Fruit fly (Drosophila melanogaster) whole organism, embryonic: ENCODE results near the gene fz.

Experiments
- CG13123 ChIP-seq: fragments of 200-800 bp; sonication (Bioruptor generic); optimal IDR thresholded peaks from 2 replicates; lab custom pipeline; 2016; ENCODE audit warnings: missing biosample characterization, missing genetic modification characterization
- CG15011 ChIP-seq: fragments of 200-800 bp; sonication (Bioruptor generic); optimal IDR thresholded peaks from 3 replicates; lab custom pipeline; 2018; ENCODE audit warnings: missing biosample characterization, mild to moderate bottlenecking, missing genetic modification characterization
- CG1602 ChIP-seq: fragments of 200-800 bp; sonication (Bioruptor generic); optimal IDR thresholded peaks from 3 replicates; lab custom pipeline; 2016; ENCODE audit warnings: missing biosample characterization, missing genetic modification characterization
- CG16779 ChIP-seq: fragments of 200-800 bp; sonication (Bioruptor generic); IDR thresholded peaks from 2 replicates; pipeline ENCODE4 v1.3.6; 2022; ENCODE audit warnings: missing biosample characterization, missing genetic modification characterization
- CG18262 ChIP-seq: fragments of 200-800 bp; optimal IDR thresholded peaks from 3 replicates; lab custom pipeline; 2019; ENCODE audit warnings: missing biosample characterization, mild to moderate bottlenecking, missing genetic modification characterization, moderate library complexity
- CG32772 ChIP-seq: fragments of 200-800 bp; sonication (Bioruptor generic); IDR thresholded peaks from 2 replicates; pipeline ENCODE4 v1.3.6; 2022; ENCODE audit warnings: missing biosample characterization, missing genetic modification characterization
- Camta ChIP-seq: fragments of 200-800 bp; sonication (Bioruptor generic); optimal IDR thresholded peaks from 2 replicates; lab custom pipeline; 2016; ENCODE audit warnings: missing biosample characterization, missing genetic modification characterization
- Jarid2 ChIP-seq: fragments of 200-800 bp; sonication (Bioruptor generic); optimal IDR thresholded peaks from 3 replicates; lab custom pipeline; 2017; ENCODE audit warnings: mild to moderate bottlenecking, missing biosample characterization, missing genetic modification reagents, missing genetic modification characterization
- MESR4 ChIP-seq: fragments of 200-800 bp; sonication (Bioruptor generic); optimal IDR thresholded peaks from 2 replicates; lab custom pipeline; 2018; ENCODE audit warnings: missing biosample characterization, mild to moderate bottlenecking, missing genetic modification characterization, moderate library complexity
- Mrtf ChIP-seq: fragments of 200-800 bp; sonication (Bioruptor generic); IDR thresholded peaks from 3 replicates; pipeline ENCODE4 v1.3.6; 2022; ENCODE audit warnings: missing biosample characterization, missing genetic modification characterization
- gsb-n ChIP-seq: fragments of 200-800 bp; sonication (Bioruptor generic); optimal IDR thresholded peaks from 3 replicates; lab custom pipeline; 2018; ENCODE audit warnings: missing biosample characterization, mild to moderate bottlenecking, missing genetic modification characterization
- luna ChIP-seq: fragments of 200-800 bp; sonication (Bioruptor generic); optimal IDR thresholded peaks from 2 replicates; lab custom pipeline; 2016; ENCODE audit warnings: missing biosample characterization, missing genetic modification characterization
- nau ChIP-seq: fragments of 200-800 bp; sonication (Bioruptor generic); optimal IDR thresholded peaks from 3 replicates; lab custom pipeline; 2017; ENCODE audit warnings: missing biosample characterization, mild to moderate bottlenecking, missing genetic modification characterization, missing genetic modification reagents
- phol ChIP-seq: fragments of 200-800 bp; sonication (Bioruptor generic); optimal IDR thresholded peaks from 3 replicates; lab custom pipeline; 2018; ENCODE audit warnings: missing biosample characterization, mild to moderate bottlenecking, missing genetic modification characterization, moderate library complexity

DNA sequence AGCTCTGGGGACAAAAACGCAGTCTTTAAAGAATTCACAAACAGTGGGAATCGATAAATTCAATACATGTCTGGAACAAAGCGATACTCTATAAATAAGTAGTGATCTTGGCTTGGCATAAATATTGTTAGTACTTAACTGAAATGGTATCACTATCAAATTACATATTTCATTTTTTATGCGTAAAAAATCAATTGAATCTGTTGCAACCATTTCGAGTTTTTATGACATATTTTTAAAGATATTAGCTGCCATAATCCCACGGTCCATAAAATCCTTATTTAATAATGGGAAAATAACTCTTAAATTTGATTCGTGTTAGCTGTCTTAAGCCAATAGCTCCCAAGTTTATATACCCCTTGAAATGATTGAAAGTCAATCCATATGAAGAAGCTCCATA, 47.3 kb downstream of the fz start:
- TF ChIP-seq CG15011 (GFP tag; lab: Kevin White, UChicago) (no peak), CG16779 (GFP tag; lab: Robert Waterston, UW) (no peak), CG18262 (tag; lab: Kevin White, UChicago) (no peak), CG13123 (GFP tag; lab: Kevin White, UChicago) (no peak), CG32772 (GFP tag; lab: Robert Waterston, UW) (no peak), CG1602 (GFP tag; lab: Kevin White, UChicago) (no peak), MESR4 (GFP tag; lab: Kevin White, UChicago) (no peak), nau (GFP tag; lab: Kevin White, UChicago) (no peak), Mrtf (no peak), gsb-n (tag; lab: Kevin White, UChicago) (no peak), luna (no peak), Jarid2 (GFP tag; lab: Kevin White, UChicago) (no peak), Camta (GFP tag; lab: Kevin White, UChicago) (no peak), phol (tag; lab: Kevin White, UChicago) (no peak)
